Fruit fly (Drosophila melanogaster) whole organism, embryonic: ENCODE data around the gene ATPsynD.

Experiments used
- Asciz ChIP-seq: fragments of 200-800 bp; sonication (Bioruptor generic); optimal IDR thresholded peaks from 2 replicates; lab custom pipeline; 2017; ENCODE audit warnings: missing biosample characterization, mild to moderate bottlenecking, missing genetic modification characterization, missing genetic modification reagents
- Awh ChIP-seq: fragments of 200-800 bp; sonication (Bioruptor generic); IDR thresholded peaks from 2 replicates; pipeline ENCODE4, ENCODE4 v1.3.6; 2022; ENCODE audit warnings: missing biosample characterization, missing genetic modification characterization
- CG1024 ChIP-seq: fragments of 200-800 bp; sonication (Bioruptor generic); IDR thresholded peaks from 2 replicates; pipeline ENCODE4 v1.3.6; 2022; ENCODE audit warnings: missing biosample characterization, missing genetic modification characterization
- CG10366 ChIP-seq: fragments of 200-800 bp; sonication (Bioruptor generic); IDR thresholded peaks from 2 replicates; pipeline ENCODE4 v1.3.6; 2022; ENCODE audit warnings: missing biosample characterization, missing genetic modification characterization
- CG11696 ChIP-seq: fragments of 200-800 bp; sonication (Bioruptor generic); IDR thresholded peaks from 2 replicates; pipeline ENCODE4 v1.3.6; 2022; ENCODE audit warnings: missing biosample characterization, missing genetic modification characterization
- CG12155 ChIP-seq: fragments of 200-800 bp; sonication (Bioruptor generic); optimal IDR thresholded peaks from 3 replicates; lab custom pipeline; 2016; ENCODE audit warnings: missing biosample characterization, missing genetic modification characterization
- CG12391 ChIP-seq: fragments of 200-800 bp; sonication (Bioruptor generic); optimal IDR thresholded peaks from 3 replicates; lab custom pipeline; 2018; ENCODE audit warnings: missing biosample characterization, mild to moderate bottlenecking, missing genetic modification characterization, moderate library complexity
- CG12744 ChIP-seq: fragments of 200-800 bp; sonication (Bioruptor generic); optimal IDR thresholded peaks from 2 replicates; lab custom pipeline; 2016; ENCODE audit warnings: missing biosample characterization, missing genetic modification characterization
- CG14014 ChIP-seq: fragments of 200-800 bp; sonication (Bioruptor generic); IDR thresholded peaks from 2 replicates; pipeline ENCODE4 v1.3.6; 2022; ENCODE audit warnings: missing biosample characterization, missing genetic modification characterization
- CG14667 ChIP-seq: fragments of 200-800 bp; sonication (Bioruptor generic); IDR thresholded peaks from 2 replicates; pipeline ENCODE4 v1.3.6; 2022; ENCODE audit warnings: missing biosample characterization, missing genetic modification characterization
- CG17186 ChIP-seq: fragments of 200-800 bp; sonication (Bioruptor generic); optimal IDR thresholded peaks from 3 replicates; lab custom pipeline; 2017; ENCODE audit warnings: missing biosample characterization, missing genetic modification reagents, missing genetic modification characterization
- CG17328 ChIP-seq: fragments of 200-800 bp; sonication (Bioruptor generic); IDR thresholded peaks from 2 replicates; pipeline ENCODE4 v1.3.6; 2022; ENCODE audit warnings: missing biosample characterization, missing genetic modification characterization
- CG31441 ChIP-seq: fragments of 200-800 bp; sonication (Bioruptor generic); IDR thresholded peaks from 2 replicates; pipeline ENCODE4 v1.3.6; 2022; ENCODE audit warnings: missing biosample characterization, missing genetic modification characterization
- CG4282 ChIP-seq: fragments of 200-800 bp; sonication (Bioruptor generic); optimal IDR thresholded peaks from 2 replicates; lab custom pipeline; 2016; ENCODE audit warnings: missing biosample characterization, missing genetic modification characterization
- CG4707 ChIP-seq: fragments of 200-800 bp; sonication (Bioruptor generic); optimal IDR thresholded peaks from 2 replicates; lab custom pipeline; 2018; ENCODE audit warnings: missing biosample characterization, mild to moderate bottlenecking, missing genetic modification characterization, moderate library complexity
- CG6272 ChIP-seq: fragments of 200-800 bp; sonication (Bioruptor generic); IDR thresholded peaks from 2 replicates; pipeline ENCODE4 v1.3.6; 2022; ENCODE audit warnings: missing biosample characterization, missing genetic modification characterization
- CG7357 ChIP-seq: fragments of 200-800 bp; sonication (Bioruptor generic); IDR thresholded peaks from 3 replicates; pipeline ENCODE4 v1.3.6; 2022; ENCODE audit warnings: missing biosample characterization, missing genetic modification characterization
- CG7372 ChIP-seq: fragments of 200-800 bp; sonication (Bioruptor generic); IDR thresholded peaks from 2 replicates; pipeline ENCODE4 v1.3.6; 2022; ENCODE audit warnings: missing biosample characterization, missing genetic modification characterization
- CG8359 ChIP-seq: fragments of 200-800 bp; sonication (Bioruptor generic); optimal IDR thresholded peaks from 2 replicates; lab custom pipeline; 2017; ENCODE audit warnings: missing biosample characterization, mild to moderate bottlenecking, missing genetic modification characterization, borderline replicate concordance
- CG9609 ChIP-seq: fragments of 200-800 bp; sonication (Bioruptor generic); optimal IDR thresholded peaks from 3 replicates; lab custom pipeline; 2016; ENCODE audit warnings: missing biosample characterization, missing genetic modification characterization
- CrebB ChIP-seq: fragments of 200-800 bp; sonication (Bioruptor generic); optimal IDR thresholded peaks from 3 replicates; lab custom pipeline; 2018; ENCODE audit warnings: missing biosample characterization, mild to moderate bottlenecking, missing genetic modification characterization
- H15 ChIP-seq: fragments of 200-800 bp; sonication (Bioruptor generic); IDR thresholded peaks from 3 replicates; pipeline ENCODE4 v1.3.6; 2022; ENCODE audit warnings: missing biosample characterization, missing genetic modification characterization
- H2.0 ChIP-seq: fragments of 200-800 bp; sonication (Bioruptor generic); IDR thresholded peaks from 2 replicates; pipeline ENCODE4 v1.3.6; 2022; ENCODE audit warnings: missing biosample characterization, missing genetic modification characterization
- HLH3B ChIP-seq: fragments of 200-800 bp; sonication (Bioruptor generic); IDR thresholded peaks from 2 replicates; pipeline ENCODE4 v1.3.6; 2022; ENCODE audit warnings: missing biosample characterization, missing genetic modification characterization
- Meics ChIP-seq: fragments of 200-800 bp; sonication (Bioruptor generic); optimal IDR thresholded peaks from 2 replicates; lab custom pipeline; 2017; ENCODE audit warnings: missing biosample characterization, mild to moderate bottlenecking, missing genetic modification characterization
- Oli ChIP-seq: fragments of 200-800 bp; sonication (Bioruptor generic); optimal IDR thresholded peaks from 2 replicates; lab custom pipeline; 2018; ENCODE audit warnings: missing biosample characterization, mild to moderate bottlenecking, missing genetic modification characterization, moderate library complexity
- Pdp1 ChIP-seq, 2 experiments: fragments of 200-800 bp; sonication (Bioruptor generic); optimal IDR thresholded peaks; 3 replicates each; lab custom pipeline; 2016; ENCODE audit warnings: missing biosample characterization in 2 of 2, missing genetic modification characterization in 2 of 2, mild to moderate bottlenecking in 1 of 2, moderate library complexity in 1 of 2
- Rfx ChIP-seq: fragments of 200-800 bp; sonication (Bioruptor generic); IDR thresholded peaks from 2 replicates; pipeline ENCODE4 v1.3.6; 2022; ENCODE audit warnings: missing biosample characterization, missing genetic modification characterization
- Six4 ChIP-seq: fragments of 200-800 bp; sonication (Bioruptor generic); optimal IDR thresholded peaks from 2 replicates; lab custom pipeline; 2016; ENCODE audit warnings: missing biosample characterization, missing genetic modification characterization
- Ssrp ChIP-seq: fragments of 200-800 bp; sonication (Bioruptor generic); optimal IDR thresholded peaks from 2 replicates; lab custom pipeline; 2018; ENCODE audit warnings: missing biosample characterization, mild to moderate bottlenecking, missing genetic modification characterization, moderate library complexity
- ara ChIP-seq: fragments of 200-800 bp; sonication (Bioruptor generic); IDR thresholded peaks from 2 replicates; pipeline ENCODE4 v1.3.6; 2022; ENCODE audit warnings: missing biosample characterization, missing genetic modification characterization
- ci ChIP-seq: fragments of 200-800 bp; sonication (Bioruptor generic); IDR thresholded peaks from 3 replicates; pipeline ENCODE4 v1.3.6; 2022; ENCODE audit warnings: missing biosample characterization, missing genetic modification characterization
- da ChIP-seq: fragments of 200-800 bp; sonication (Bioruptor generic); optimal IDR thresholded peaks from 2 replicates; lab custom pipeline; 2016; ENCODE audit warnings: missing biosample characterization, missing genetic modification characterization
- dati ChIP-seq: fragments of 200-800 bp; sonication (Bioruptor generic); IDR thresholded peaks from 2 replicates; pipeline ENCODE4 v1.3.6; 2022; ENCODE audit warnings: missing biosample characterization, missing genetic modification characterization
- ewg ChIP-seq: fragments of 200-800 bp; sonication (Bioruptor generic); optimal IDR thresholded peaks from 3 replicates; lab custom pipeline; 2017; ENCODE audit warnings: mild to moderate bottlenecking, missing biosample characterization, missing genetic modification reagents, missing genetic modification characterization
- fu2 ChIP-seq: fragments of 200-800 bp; sonication (Bioruptor generic); optimal IDR thresholded peaks from 2 replicates; lab custom pipeline; 2016; ENCODE audit warnings: missing biosample characterization, missing genetic modification characterization
- gce ChIP-seq: fragments of 200-800 bp; sonication (Bioruptor generic); IDR thresholded peaks from 3 replicates; pipeline ENCODE4 v1.3.6; 2022; ENCODE audit warnings: missing biosample characterization, missing genetic modification characterization
- hkb ChIP-seq, 2 experiments: fragments of 200-800 bp in 1 of 2; fragments of >200 bp in 1 of 2; sonication (Bioruptor generic) in 1 of 2; IDR thresholded peaks in 1 of 2; optimal IDR thresholded peaks in 1 of 2; 2 replicates each; pipeline versions ENCODE4 v1.3.6 to Lab custom; 2017 to 2022; ENCODE audit warnings: missing biosample characterization in 1 of 2, missing genetic modification characterization in 1 of 2
- jing ChIP-seq: fragments of 200-800 bp; sonication (Bioruptor generic); optimal IDR thresholded peaks from 2 replicates; lab custom pipeline; 2018; ENCODE audit warnings: missing biosample characterization, mild to moderate bottlenecking, missing genetic modification characterization
- ken ChIP-seq: fragments of 200-800 bp; sonication (Bioruptor generic); IDR thresholded peaks from 3 replicates; pipeline ENCODE4 v1.3.6; 2022; ENCODE audit warnings: missing biosample characterization, missing genetic modification characterization
- nmo ChIP-seq: fragments of 200-800 bp; sonication (Bioruptor generic); optimal IDR thresholded peaks from 2 replicates; lab custom pipeline; 2018; ENCODE audit warnings: missing biosample characterization, mild to moderate bottlenecking, missing genetic modification characterization, moderate library complexity
- nom ChIP-seq: fragments of 200-800 bp; sonication (Bioruptor generic); optimal IDR thresholded peaks from 2 replicates; lab custom pipeline; 2017; ENCODE audit warnings: missing biosample characterization, missing genetic modification characterization, mild to moderate bottlenecking, moderate library complexity, missing genetic modification reagents
- otp ChIP-seq: fragments of 200-800 bp; sonication (Bioruptor generic); IDR thresholded peaks from 3 replicates; pipeline ENCODE4, ENCODE4 v1.3.6; 2022; ENCODE audit warnings: missing biosample characterization, missing genetic modification characterization
- pnt ChIP-seq: fragments of 200-800 bp; sonication (Bioruptor generic); optimal IDR thresholded peaks from 3 replicates; lab custom pipeline; 2016; ENCODE audit warnings: missing biosample characterization, missing genetic modification characterization
- ranshi ChIP-seq: fragments of 200-800 bp; sonication (Bioruptor generic); IDR thresholded peaks from 2 replicates; pipeline ENCODE4 v1.3.6; 2022; ENCODE audit warnings: missing biosample characterization, missing genetic modification characterization
- row ChIP-seq: fragments of 200-800 bp; sonication (Bioruptor generic); IDR thresholded peaks from 3 replicates; pipeline ENCODE4 v1.3.6; 2022; ENCODE audit warnings: missing biosample characterization, missing genetic modification characterization
- sens ChIP-seq: fragments of 200-800 bp; sonication (Bioruptor generic); peaks from one replicate; lab custom pipeline; 2016; ENCODE audit warnings: missing biosample characterization, missing genetic modification characterization
- sisA ChIP-seq: fragments of 200-800 bp; sonication (Bioruptor generic); IDR thresholded peaks from 2 replicates; pipeline ENCODE4 v1.3.6; 2022; ENCODE audit warnings: missing biosample characterization, missing genetic modification characterization
- twi ChIP-seq: fragments of 200-800 bp; optimal IDR thresholded peaks from 2 replicates; lab custom pipeline; 2019; ENCODE audit warnings: missing biosample characterization, mild to moderate bottlenecking, missing genetic modification characterization, moderate library complexity
- usp ChIP-seq: fragments of >200 bp; optimal IDR thresholded peaks from 2 replicates; lab custom pipeline; 2017; ENCODE audit warnings: missing biosample characterization, missing genetic modification characterization

ATPsynD gene

dm6 chr3R:19118505-19119138 is 23.8 kb downstream of the ATPsynD start (continued):
- TF ChIP-seq CG7372 (no peak), twi (tag; lab: Kevin White, UChicago) (peak; percentile 29), CG1024 (GFP tag; lab: Robert Waterston, UW) (peak; percentile 49; the same call in 1 of the 2 replicates), ewg (GFP tag; lab: Kevin White, UChicago) (peak; percentile 10), Meics (no peak), Pdp1 (GFP tag; optimal IDR thresholded peaks at IDR 0.05; lab: Kevin White, UChicago) (peak in 1 of 2 experiments; percentile 5), CG17328 (GFP tag; lab: Robert Waterston, UW) (peak; percentile 69), otp (GFP tag; lab: Robert Waterston, UW) (peak; percentile 61; the same call in 1 of the 3 replicates), ci (GFP tag; lab: Robert Waterston, UW) (peak; percentile 82), Ssrp (tag; lab: Kevin White, UChicago) (peak; percentile 20), H2.0 (GFP tag; lab: Robert Waterston, UW) (peak; percentile 57; the same call in 1 of the 2 replicates), gce (GFP tag; lab: Robert Waterston, UW) (0 out of 3 replicates have a peak, but pooled peaks have one; percentile 31), CG6272 (GFP tag; lab: Robert Waterston, UW) (peak; percentile 5; the same call in 1 of the 2 replicates), H15 (GFP tag; lab: Robert Waterston, UW) (peak; percentile 53; the same call in 1 of the 3 replicates), CG7357 (peak; percentile 58; the same call in 2 of the 3 replicates), CG10366 (peak; percentile 49; the same call in 1 of the 2 replicates), pnt (GFP tag; lab: Kevin White, UChicago) (peak; percentile 2), CG12744 (no peak), hkb (optimal IDR thresholded peaks at IDR 0.05; lab: Kevin White, UChicago) (no peak), hkb (GFP tag; IDR thresholded peaks at IDR 0.05; lab: Robert Waterston, UW) (peak; percentile 42; the same call in 1 of the 2 replicates), CG4282 (GFP tag; lab: Kevin White, UChicago) (no peak), sens (GFP tag; lab: Kevin White, UChicago) (no peak), CG4707 (no peak), CG12391 (tag; lab: Kevin White, UChicago) (peak; percentile 31), CG8359 (GFP tag; lab: Kevin White, UChicago) (no peak), dati (0 out of 2 replicates have a peak, but pooled peaks have one; percentile 22), jing (peak; percentile 12), HLH3B (GFP tag; lab: Robert Waterston, UW) (peak; percentile 20; the same call in 1 of the 2 replicates), CrebB (no peak), CG11696 (GFP tag; lab: Robert Waterston, UW) (no peak), ken (GFP tag; lab: Robert Waterston, UW) (peak; percentile 38; the same call in 1 of the 3 replicates), CG14667 (peak; percentile 56; the same call in 1 of the 2 replicates), CG9609 (GFP tag; lab: Kevin White, UChicago) (no peak), Rfx (GFP tag; lab: Robert Waterston, UW) (0 out of 2 replicates have a peak, but pooled peaks have one; percentile 22), usp (GFP tag; lab: Kevin White, UChicago) (no peak), ranshi (peak; percentile 39; the same call in 1 of the 2 replicates), CG17186 (no peak), fu2 (GFP tag; lab: Kevin White, UChicago) (no peak), nom (GFP tag; lab: Kevin White, UChicago) (peak; percentile 44), CG31441 (GFP tag; lab: Robert Waterston, UW) (no peak), Asciz (GFP tag; lab: Kevin White, UChicago) (no peak), nmo (GFP tag; lab: Kevin White, UChicago) (peak; percentile 35), CG12155 (no peak), da (GFP tag; lab: Kevin White, UChicago) (no peak), Six4 (GFP tag; lab: Kevin White, UChicago) (no peak), Awh (no peak), CG14014 (GFP tag; lab: Robert Waterston, UW) (0 out of 2 replicates have a peak, but pooled peaks have one; percentile 29), sisA (GFP tag; lab: Robert Waterston, UW) (peak; percentile 77), row (peak; percentile 62), ara (GFP tag; lab: Robert Waterston, UW) (peak; percentile 79), Oli (tag; lab: Kevin White, UChicago) (peak; percentile 18)
